Worm (Caenorhabditis elegans) whole organism, young adult: ENCODE data around the gene sahd-1.

Experiments
- F10E7.11 ChIP-seq: sonication (generic microtip); optimal IDR thresholded peaks from 2 replicates; lab custom pipeline; 2017; ENCODE audit warnings: mild to moderate bottlenecking, missing genetic modification characterization, moderate library complexity, missing compliant biosample characterization
- chd-7 ChIP-seq: sonication (generic microtip); optimal IDR thresholded peaks from 2 replicates; lab custom pipeline; 2016; ENCODE audit warnings: mild to moderate bottlenecking, missing genetic modification characterization, moderate library complexity, missing compliant biosample characterization
- madf-6 ChIP-seq: fragments of 200-800 bp; sonication (Bioruptor generic); IDR thresholded peaks from 2 replicates; pipeline ENCODE4 v1.3.6; 2022; ENCODE audit warnings: missing genetic modification reagents, missing genetic modification characterization, missing compliant biosample characterization
- mel-28 ChIP-seq: sonication (generic microtip); optimal IDR thresholded peaks from 2 replicates; lab custom pipeline; 2016; ENCODE audit warnings: borderline replicate concordance, mild to moderate bottlenecking, missing genetic modification characterization, missing compliant biosample characterization
- snpc-3.4 ChIP-seq: sonication (generic microtip); optimal IDR thresholded peaks from 2 replicates; lab custom pipeline; 2017; ENCODE audit warnings: missing genetic modification characterization, mild to moderate bottlenecking, missing compliant biosample characterization, antibody characterized with exemption, moderate library complexity, missing genotype, missing genetic modification reagents
- snpc-4 ChIP-seq, 5 experiments: fragments of 150-350 bp in 1 of 5; sonication (generic microtip) in 4 of 5; optimal IDR thresholded peaks; 2 replicates each; lab custom pipeline; 2014 to 2018; ENCODE audit warnings: missing genetic modification characterization in 5 of 5, missing biosample characterization in 3 of 5, antibody characterized with exemption in 2 of 5, mild to moderate bottlenecking in 2 of 5, missing compliant biosample characterization in 2 of 5, missing genotype in 2 of 5, moderate library complexity in 2 of 5, missing genetic modification reagents in 1 of 5
- unc-130 ChIP-seq: sonication (generic microtip); optimal IDR thresholded peaks from 2 replicates; lab custom pipeline; 2016; ENCODE audit warnings: missing genetic modification reagents, missing genetic modification characterization, missing compliant biosample characterization

DNA sequence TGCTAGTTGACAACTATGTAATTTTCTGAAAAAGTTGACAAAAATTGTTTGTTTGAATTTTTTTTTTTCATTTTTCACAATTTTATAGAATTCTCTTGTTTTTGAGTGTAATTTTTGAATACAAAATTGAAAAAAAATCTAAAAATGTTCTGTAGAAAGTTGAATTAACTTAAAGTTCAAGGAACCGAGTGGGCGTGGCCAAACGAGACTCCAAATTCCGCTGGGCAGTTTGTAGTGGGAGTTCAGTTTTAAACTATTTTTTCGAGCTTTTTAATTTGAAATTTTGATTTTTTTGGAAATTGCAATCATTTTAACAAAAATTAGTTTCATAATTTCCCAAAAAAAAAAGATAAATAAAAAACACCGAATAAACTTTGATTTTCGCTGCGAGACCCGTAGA is 22.3 kb upstream of the sahd-1 start:
- no peak for TF ChIP-seq snpc-4 (GFP tag; optimal IDR thresholded peaks at IDR 0.05; lab: Kevin White, UChicago)
- TF ChIP-seq snpc-4 (tag; optimal IDR thresholded peaks at IDR 0.05; lab: Kevin White, UChicago): no peak
- TF ChIP-seq chd-7 (tag; lab: Kevin White, UChicago): no peak
- TF ChIP-seq mel-28 (tag; lab: Kevin White, UChicago): no peak
- TF ChIP-seq F10E7.11: no peak
- no peak for TF ChIP-seq snpc-3.4 (tag; lab: Kevin White, UChicago)
- TF ChIP-seq unc-130: no peak
- TF ChIP-seq madf-6 (GFP tag; lab: Robert Waterston, UW): no peak
